Fruit fly (Drosophila melanogaster): ENCODE measurements around the gene GluProRS.

DNA sequence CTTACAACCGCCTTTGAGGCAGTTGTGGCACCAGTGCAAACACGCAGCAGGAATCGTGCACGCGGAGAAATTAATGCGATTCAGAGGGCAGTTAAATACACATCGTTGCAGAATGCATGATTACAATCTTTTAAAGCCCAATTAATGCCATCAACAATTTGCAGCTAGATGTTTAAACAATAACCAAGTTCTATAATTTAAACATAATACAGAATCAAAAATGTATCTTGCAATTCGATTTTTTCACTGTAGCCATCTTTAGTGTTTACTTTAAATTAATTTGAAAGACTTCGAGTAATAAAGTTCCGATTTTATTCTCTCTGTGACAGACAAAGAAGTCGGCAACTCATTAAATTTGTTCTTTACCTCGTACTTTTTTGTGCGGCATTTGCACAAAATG is 42.2 kb downstream of the GluProRS start:
- TF ChIP-seq CTCF (optimal IDR thresholded peaks at IDR 0.05) (no peak), CG8478 (optimal IDR thresholded peaks at IDR 0.05) (no peak)
